Worm (Caenorhabditis elegans) whole organism, L2 larva: ENCODE data around the gene cex-2.

Source experiments
- C34F6.9 ChIP-seq: fragments of 150-350 bp; optimal IDR thresholded peaks from 2 replicates; lab custom pipeline; 2014; ENCODE audit warnings: missing biosample characterization, missing genetic modification characterization
- F13H6.1 ChIP-seq: sonication (generic microtip); optimal IDR thresholded peaks from 2 replicates; lab custom pipeline; 2016; ENCODE audit warnings: missing genetic modification characterization, missing compliant biosample characterization
- Y55F3AM.14 ChIP-seq: fragments of 200-800 bp; sonication (Bioruptor generic); optimal IDR thresholded peaks from 2 replicates; lab custom pipeline; 2018; ENCODE audit warnings: mild to moderate bottlenecking, missing genetic modification characterization, missing compliant biosample characterization
- ZK546.5 ChIP-seq: sonication (generic microtip); optimal IDR thresholded peaks from 2 replicates; lab custom pipeline; 2017; ENCODE audit warnings: missing biosample characterization, missing genetic modification characterization
- blmp-1 ChIP-seq: sonication (generic microtip); optimal IDR thresholded peaks from 2 replicates; lab custom pipeline; 2017; ENCODE audit warnings: missing genetic modification characterization, mild to moderate bottlenecking, missing compliant biosample characterization, antibody characterized with exemption, moderate library complexity; ENCODE audit not compliant: insufficient read depth
- crh-2 ChIP-seq: sonication (generic microtip); optimal IDR thresholded peaks from 2 replicates; lab custom pipeline; 2017; ENCODE audit warnings: missing biosample characterization, missing genetic modification characterization
- dmd-4 ChIP-seq: sonication (generic microtip); optimal IDR thresholded peaks from 2 replicates; lab custom pipeline; 2017; ENCODE audit warnings: missing biosample characterization, missing genetic modification characterization
- egl-27 ChIP-seq: sonication (generic microtip); optimal IDR thresholded peaks from 3 replicates; lab custom pipeline; 2017; ENCODE audit warnings: missing biosample characterization, missing genetic modification reagents, missing genetic modification characterization
- elt-1 ChIP-seq: fragments of 150-350 bp; optimal IDR thresholded peaks from 2 replicates; lab custom pipeline; 2014; ENCODE audit warnings: missing biosample characterization, missing genetic modification characterization
- elt-3 ChIP-seq: sonication (generic microtip); optimal IDR thresholded peaks from 2 replicates; lab custom pipeline; 2017; ENCODE audit warnings: missing biosample characterization, missing genetic modification characterization
- fos-1 ChIP-seq: fragments of 150-350 bp; optimal IDR thresholded peaks from 2 replicates; lab custom pipeline; 2014; ENCODE audit warnings: missing biosample characterization, missing genetic modification characterization
- gmeb-1 ChIP-seq: fragments of 150-350 bp; optimal IDR thresholded peaks from 2 replicates; lab custom pipeline; 2014; ENCODE audit warnings: missing biosample characterization, missing genetic modification characterization
- lin-11 ChIP-seq: fragments of 150-350 bp; sonication (generic microtip); optimal IDR thresholded peaks from 2 replicates; lab custom pipeline; 2014; ENCODE audit warnings: missing biosample characterization, missing genetic modification characterization, inconsistent platforms, mixed read lengths
- lin-13 ChIP-seq: fragments of 150-350 bp; optimal IDR thresholded peaks from 2 replicates; lab custom pipeline; 2014; ENCODE audit warnings: missing biosample characterization, missing genetic modification reagents, missing genetic modification characterization
- lin-39 ChIP-seq: fragments of 150-350 bp; optimal IDR thresholded peaks from 2 replicates; lab custom pipeline; 2014; ENCODE audit warnings: missing biosample characterization, missing genetic modification reagents, missing genetic modification characterization
- lsy-2 ChIP-seq, 2 experiments: fragments of 150-350 bp in 1 of 2; sonication (generic microtip) in 1 of 2; optimal IDR thresholded peaks; 2 replicates each; lab custom pipeline; 2014 to 2017; ENCODE audit warnings: missing biosample characterization in 2 of 2, missing genetic modification characterization in 2 of 2
- mbf-1 ChIP-seq: sonication (generic microtip); optimal IDR thresholded peaks from 2 replicates; lab custom pipeline; 2017; ENCODE audit warnings: missing biosample characterization, missing genetic modification characterization
- mdl-1 ChIP-seq, 2 experiments: fragments of 150-350 bp in 1 of 2; sonication (generic microtip) in 1 of 2; optimal IDR thresholded peaks; 2 replicates each; lab custom pipeline; 2017; ENCODE audit warnings: missing biosample characterization in 2 of 2, missing genetic modification characterization in 2 of 2
- nhr-10 ChIP-seq: sonication (generic microtip); optimal IDR thresholded peaks from 2 replicates; lab custom pipeline; 2017; ENCODE audit warnings: missing biosample characterization, missing genetic modification characterization
- nhr-11 ChIP-seq: fragments of 150-350 bp; optimal IDR thresholded peaks from 2 replicates; lab custom pipeline; 2014; ENCODE audit warnings: missing biosample characterization, missing genetic modification characterization
- nhr-12 ChIP-seq: fragments of 150-350 bp; optimal IDR thresholded peaks from 2 replicates; lab custom pipeline; 2014; ENCODE audit warnings: missing biosample characterization, missing genetic modification characterization
- nhr-129 ChIP-seq: fragments of 150-350 bp; optimal IDR thresholded peaks from 2 replicates; lab custom pipeline; 2014; ENCODE audit warnings: missing biosample characterization, missing genetic modification characterization
- nhr-21 ChIP-seq: fragments of 150-350 bp; optimal IDR thresholded peaks from 2 replicates; lab custom pipeline; 2014; ENCODE audit warnings: missing biosample characterization, missing genetic modification characterization
- nhr-237 ChIP-seq: fragments of 150-350 bp; optimal IDR thresholded peaks from 2 replicates; lab custom pipeline; 2014; ENCODE audit warnings: missing biosample characterization, missing genetic modification characterization
- nhr-25 ChIP-seq: fragments of 150-350 bp; sonication (generic microtip); optimal IDR thresholded peaks from 3 replicates; lab custom pipeline; 2014; ENCODE audit warnings: missing biosample characterization, missing genetic modification characterization
- nhr-6 ChIP-seq: fragments of 150-350 bp; optimal IDR thresholded peaks from 2 replicates; lab custom pipeline; 2014; ENCODE audit warnings: missing biosample characterization, missing genetic modification characterization
- nhr-77 ChIP-seq: fragments of 150-350 bp; optimal IDR thresholded peaks from 2 replicates; lab custom pipeline; 2014; ENCODE audit warnings: missing biosample characterization, missing genetic modification characterization
- sem-4 ChIP-seq: fragments of 150-350 bp; optimal IDR thresholded peaks from 2 replicates; lab custom pipeline; 2014; ENCODE audit warnings: missing biosample characterization, missing genetic modification reagents, missing genetic modification characterization
- skn-1 ChIP-seq: sonication (generic microtip); optimal IDR thresholded peaks from 2 replicates; lab custom pipeline; 2017; ENCODE audit warnings: missing biosample characterization, missing genetic modification characterization
- sma-3 ChIP-seq: sonication (generic microtip); optimal IDR thresholded peaks from 2 replicates; lab custom pipeline; 2016; ENCODE audit warnings: missing genetic modification reagents, missing genetic modification characterization, missing compliant biosample characterization
- sma-9 ChIP-seq, 2 experiments: fragments of 150-350 bp in 1 of 2; sonication (generic microtip) in 1 of 2; optimal IDR thresholded peaks; 2 replicates each; lab custom pipeline; 2014 to 2016; ENCODE audit warnings: missing genetic modification characterization in 2 of 2, mild to moderate bottlenecking in 1 of 2, missing biosample characterization in 1 of 2, missing compliant biosample characterization in 1 of 2, missing genetic modification reagents in 1 of 2, moderate library complexity in 1 of 2
- unc-39 ChIP-seq: fragments of 150-350 bp; optimal IDR thresholded peaks from 2 replicates; lab custom pipeline; 2014; ENCODE audit warnings: missing biosample characterization, missing genetic modification characterization
- unc-55 ChIP-seq: fragments of 150-350 bp; sonication (generic microtip); optimal IDR thresholded peaks from 3 replicates; lab custom pipeline; 2014; ENCODE audit warnings: missing biosample characterization, missing genetic modification reagents, missing genetic modification characterization
- zag-1 ChIP-seq: fragments of 150-350 bp; optimal IDR thresholded peaks from 2 replicates; lab custom pipeline; 2014; ENCODE audit warnings: missing biosample characterization, missing genetic modification characterization
- ztf-1 ChIP-seq: fragments of 200-800 bp; sonication (Bioruptor generic); conservative IDR thresholded peaks from 2 replicates; pipeline ENCODE4 v1.3.6; 2022; ENCODE audit warnings: missing genetic modification characterization, missing compliant biosample characterization
- ztf-11 ChIP-seq: sonication (generic microtip); optimal IDR thresholded peaks from 2 replicates; lab custom pipeline; 2017; ENCODE audit warnings: missing biosample characterization, missing genetic modification characterization

cex-2 gene

DNA sequence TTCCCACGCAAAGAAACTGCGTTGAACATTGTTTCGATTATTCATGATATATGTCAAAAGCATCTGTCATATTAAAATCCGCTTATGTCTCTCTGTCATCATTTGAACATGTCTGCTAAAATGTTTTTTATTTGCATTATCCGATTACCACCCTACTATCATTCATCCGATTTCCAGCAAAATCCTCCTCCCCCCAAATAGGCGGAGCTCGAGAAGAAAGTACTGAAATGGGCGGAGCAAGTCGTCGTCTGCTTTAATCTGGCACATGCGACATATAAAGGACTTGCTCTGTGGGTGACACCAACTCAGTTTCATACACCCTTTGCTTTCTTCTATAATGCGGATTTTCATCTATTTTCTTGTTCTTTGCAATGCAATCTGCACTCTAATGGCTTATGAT is 3.2 kb downstream of the cex-2 start, which contains the start of gene T09A5.14:
Gene T09A5.14, plus strand, starts transcription at position 301 of the 400 bp plus-strand sequence.
- TF ChIP-seq mbf-1 (no peak), mdl-1 (tag; optimal IDR thresholded peaks at IDR 0.05; lab: Kevin White, UChicago) (no peak), elt-3 (tag; lab: Kevin White, UChicago) (no peak), elt-1 (tag; lab: Kevin White, UChicago) (no peak), fos-1 (no peak), lin-11 (no peak), dmd-4 (no peak), C34F6.9 (tag; lab: Kevin White, UChicago) (no peak), sma-3 (GFP tag; lab: Kevin White, UChicago) (no peak), lin-13 (no peak)

DNA sequence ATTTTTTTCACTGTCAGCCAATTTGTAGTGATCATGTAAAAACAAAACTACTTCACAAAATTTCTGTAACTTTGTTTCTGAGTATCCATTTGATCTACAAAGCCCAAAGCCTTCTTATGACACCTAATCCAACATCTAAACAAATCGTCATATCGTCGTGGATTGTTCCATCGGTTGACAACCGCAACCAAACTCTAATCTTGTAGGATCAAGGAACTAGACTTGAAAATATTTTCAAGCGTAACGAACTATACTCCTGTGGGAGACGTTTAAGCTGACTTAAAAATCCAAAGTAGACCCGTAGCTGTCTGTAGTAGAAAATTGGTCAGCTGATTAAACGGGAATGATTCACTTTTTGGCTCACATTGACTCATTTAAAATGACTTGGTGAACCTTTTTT is 5.6 kb downstream of the cex-2 start:
- no peak for TF ChIP-seq blmp-1

DNA sequence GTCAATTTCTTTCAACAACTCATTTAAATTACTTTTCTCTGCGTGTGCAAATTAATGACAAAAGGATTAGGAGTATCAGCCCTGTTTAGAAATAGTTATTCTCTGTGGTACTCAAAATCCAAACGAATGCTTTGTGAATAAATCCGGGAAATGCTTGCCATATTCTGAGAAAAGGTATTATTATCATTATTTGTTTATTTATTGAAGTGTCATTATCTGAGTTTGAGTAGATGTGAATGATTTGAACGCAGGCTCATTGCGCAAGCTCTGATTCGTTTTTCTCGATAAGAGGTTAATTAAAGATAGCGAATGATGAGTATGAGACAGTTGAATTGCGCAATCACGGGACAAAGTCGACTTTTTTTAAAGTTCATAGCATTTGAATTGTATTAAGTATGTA is 7.3 kb downstream of the cex-2 start:
- TF ChIP-seq nhr-129 (tag; lab: Kevin White, UChicago) (no peak), crh-2 (no peak), nhr-77 (tag; lab: Kevin White, UChicago) (no peak), unc-39 (no peak), mdl-1 (tag; optimal IDR thresholded peaks at IDR 0.05; lab: Kevin White, UChicago) (no peak), nhr-25 (no peak), ztf-1 (GFP tag; lab: Robert Waterston, UW) (no peak), nhr-10 (no peak), ZK546.5 (tag; lab: Kevin White, UChicago) (no peak), lin-13 (no peak), nhr-6 (no peak), elt-1 (tag; lab: Kevin White, UChicago) (no peak), gmeb-1 (tag; lab: Kevin White, UChicago) (no peak), C34F6.9 (tag; lab: Kevin White, UChicago) (no peak), nhr-11 (no peak), skn-1 (tag; lab: Kevin White, UChicago) (no peak), egl-27 (tag; lab: Kevin White, UChicago) (no peak)

DNA sequence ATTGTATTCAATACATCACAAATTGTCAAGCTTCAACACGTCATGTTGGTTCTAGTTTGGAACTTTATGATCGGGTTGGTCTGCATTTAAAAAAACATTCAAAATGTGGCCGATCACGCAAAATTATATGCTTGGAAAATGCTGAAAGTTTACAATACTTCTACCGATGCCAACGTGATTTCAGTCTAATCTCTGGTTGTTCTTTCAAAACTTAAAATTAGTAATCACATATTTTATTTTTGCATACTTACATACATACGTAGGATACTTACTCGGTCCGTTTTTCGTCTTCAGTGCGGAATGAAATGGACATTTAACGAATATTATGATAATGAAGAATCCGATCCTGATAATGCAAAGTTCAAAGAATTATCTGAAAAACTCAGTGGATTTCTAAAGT is 10.1 kb downstream of the cex-2 start, which contains the start of gene srw-62:
Gene srw-62, plus strand, starts transcription at position 301 of the 400 bp plus-strand sequence.
- TF ChIP-seq unc-55 (GFP tag; lab: Kevin White, UChicago) (no peak), elt-3 (tag; lab: Kevin White, UChicago) (no peak), nhr-237 (tag; lab: Kevin White, UChicago) (no peak), Y55F3AM.14 (GFP tag; lab: Kevin White, UChicago) (no peak), nhr-10 (no peak), mbf-1 (no peak), sem-4 (tag; lab: Kevin White, UChicago) (no peak), dmd-4 (no peak), nhr-6 (no peak)
- TF ChIP-seq, all 48 proteins: peak for 0

DNA sequence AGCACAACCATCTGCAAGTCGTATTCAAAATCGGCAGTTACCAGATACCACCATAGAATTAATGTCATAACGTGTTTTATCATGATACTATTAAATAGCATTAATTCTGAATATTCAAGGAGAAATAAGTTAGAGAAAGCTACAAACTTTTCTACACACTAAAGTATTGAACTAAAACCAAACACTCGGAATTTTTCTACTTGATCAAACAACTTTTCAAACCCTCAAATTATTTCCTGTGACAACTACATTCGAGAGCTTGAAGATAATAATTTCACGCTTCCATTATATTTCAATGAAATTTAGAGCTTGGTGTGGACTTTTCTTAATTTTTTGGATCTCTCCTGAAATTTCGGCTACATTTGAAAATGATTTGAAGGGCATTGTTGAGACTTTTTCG is 12.8 kb downstream of the cex-2 start, which contains the start of gene irld-47:
Gene irld-47, minus strand, starts transcription at position 101 of the 400 bp plus-strand sequence.
- no peak for TF ChIP-seq sma-9 (GFP tag; optimal IDR thresholded peaks at IDR 0.05; lab: Kevin White, UChicago)
- no peak for TF ChIP-seq sma-9 (tag; optimal IDR thresholded peaks at IDR 0.05; lab: Kevin White, UChicago)
- TF ChIP-seq nhr-21 (tag; lab: Kevin White, UChicago), result no peak
- no peak for TF ChIP-seq nhr-129 (tag; lab: Kevin White, UChicago)
- no peak for TF ChIP-seq mdl-1 (tag; optimal IDR thresholded peaks at IDR 0.05; lab: Kevin White, UChicago)

DNA sequence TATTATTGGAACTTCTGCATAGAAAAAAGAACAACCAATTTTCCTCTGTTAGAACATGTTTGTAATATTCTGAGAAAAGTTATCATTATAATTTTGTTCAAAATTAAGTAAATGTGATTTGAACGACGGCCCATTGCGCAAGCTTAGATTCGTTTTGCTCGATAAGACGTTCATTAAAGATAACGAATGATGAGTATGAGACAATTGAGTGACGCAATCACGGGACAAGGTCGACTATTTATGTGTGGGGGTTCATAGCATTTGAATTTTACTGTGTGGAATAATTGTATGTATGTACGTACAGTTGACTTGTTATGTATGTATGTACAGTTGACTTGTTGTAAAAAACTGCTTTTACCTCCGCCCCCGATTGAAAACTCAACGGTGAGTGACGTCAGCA is 15.9 kb downstream of the cex-2 start:
- TF ChIP-seq lin-11 (no peak), nhr-12 (tag; lab: Kevin White, UChicago) (no peak), crh-2 (no peak), zag-1 (no peak), lsy-2 (tag; optimal IDR thresholded peaks at IDR 0.05; lab: Kevin White, UChicago) (no peak), ztf-11 (tag; lab: Kevin White, UChicago) (no peak), F13H6.1 (tag; lab: Kevin White, UChicago) (no peak), mbf-1 (no peak), unc-39 (no peak), ztf-1 (GFP tag; lab: Robert Waterston, UW) (no peak), fos-1 (no peak), egl-27 (tag; lab: Kevin White, UChicago) (no peak), blmp-1 (no peak), nhr-6 (no peak), lin-39 (tag; lab: Kevin White, UChicago) (no peak), Y55F3AM.14 (GFP tag; lab: Kevin White, UChicago) (no peak)
